Fruit fly (Drosophila melanogaster): ENCODE results near the gene Ip259.
A peak's percentile ranks its signal among the peaks of the same experiment; 100 is the strongest.

The Ip259 gene

dm6 chr2L:10426534-10427048 lies 18.4 kb downstream of the Ip259 start, which contains the start of the genes SmB and KdelR (continued):
- TF ChIP-seq oc (tag; optimal IDR thresholded peaks at IDR 0.05), result no peak
- no peak for TF ChIP-seq dmrt99B (tag; optimal IDR thresholded peaks at IDR 0.05)
- peak; percentile 65 for TF ChIP-seq CG17829 (tag; optimal IDR thresholded peaks at IDR 0.05)
- TF ChIP-seq CoRest (tag; optimal IDR thresholded peaks at IDR 0.05), result peak; percentile 16
- TF ChIP-seq CG7372 (GFP tag; IDR thresholded peaks at IDR 0.05), result no peak
- no peak for TF ChIP-seq Sry-β (GFP tag; optimal IDR thresholded peaks at IDR 0.05)
- TF ChIP-seq Meics (GFP tag; optimal IDR thresholded peaks at IDR 0.05), result no peak
- TF ChIP-seq pfk (GFP tag; optimal IDR thresholded peaks at IDR 0.05), result peak; percentile 25
- no peak for TF ChIP-seq Fer3 (tag; optimal IDR thresholded peaks at IDR 0.05)
- TF ChIP-seq NFAT (GFP tag; IDR thresholded peaks at IDR 0.05), result no peak
- no peak for TF ChIP-seq tap (tag; optimal IDR thresholded peaks at IDR 0.05)
- TF ChIP-seq CG43689 (GFP tag; IDR thresholded peaks at IDR 0.05), result no peak
- TF ChIP-seq Hr51 (GFP tag; optimal IDR thresholded peaks at IDR 0.05), result no peak
- no peak for TF ChIP-seq CG4854 (GFP tag; optimal IDR thresholded peaks at IDR 0.05)
- TF ChIP-seq Jarid2 (GFP tag; optimal IDR thresholded peaks at IDR 0.05), result no peak
- TF ChIP-seq Vsx1 (GFP tag; optimal IDR thresholded peaks at IDR 0.05), result peak; percentile 69
- TF ChIP-seq CG17612 (GFP tag; IDR thresholded peaks at IDR 0.05), result no peak
- TF ChIP-seq CG11456 (GFP tag; IDR thresholded peaks at IDR 0.05), result no peak
- TF ChIP-seq PHDP (tag; optimal IDR thresholded peaks at IDR 0.05), result peak; percentile 22
- no peak for TF ChIP-seq CG34376 (GFP tag; optimal IDR thresholded peaks at IDR 0.05)
- no peak for TF ChIP-seq wdn (GFP tag; IDR thresholded peaks at IDR 0.05)
- peak; percentile 91 for TF ChIP-seq Dll (GFP tag; IDR thresholded peaks at IDR 0.05; ENCODE audit: partially characterized antibody)
- peak; percentile 64; the same call in 2 of the 3 replicates for TF ChIP-seq Opbp (GFP tag; IDR thresholded peaks at IDR 0.05; ENCODE audit: partially characterized antibody)
- TF ChIP-seq CTCF (GFP tag; optimal IDR thresholded peaks at IDR 0.05), result no peak
- TF ChIP-seq CG2202 (tag; optimal IDR thresholded peaks at IDR 0.05), result no peak
- no peak for TF ChIP-seq run (tag; optimal IDR thresholded peaks at IDR 0.05)
- TF ChIP-seq Ptx1 (GFP tag; IDR thresholded peaks at IDR 0.05), result no peak
- no peak for TF ChIP-seq CG11696 (GFP tag; IDR thresholded peaks at IDR 0.05)
- TF ChIP-seq CG4730 (GFP tag; IDR thresholded peaks at IDR 0.05), result no peak
- TF ChIP-seq CG7745 (tag; optimal IDR thresholded peaks at IDR 0.05), result no peak
- TF ChIP-seq CG12391 (tag; optimal IDR thresholded peaks at IDR 0.05), result peak; percentile 59
- TF ChIP-seq crp (GFP tag; optimal IDR thresholded peaks at IDR 0.05), result peak in 1 of 2 experiments; percentile 54
- TF ChIP-seq Tbp (GFP tag; optimal IDR thresholded peaks at IDR 0.05), result no peak
- no peak for TF ChIP-seq cato (GFP tag; optimal IDR thresholded peaks at IDR 0.05; ENCODE audit: borderline replicate concordance)
- peak; percentile 40 for TF ChIP-seq nerfin-1 (tag; optimal IDR thresholded peaks at IDR 0.05)
- no peak for TF ChIP-seq CG17912 (GFP tag; optimal IDR thresholded peaks at IDR 0.05)
- TF ChIP-seq lola (GFP tag; optimal IDR thresholded peaks at IDR 0.05), result peak in 1 of 3 experiments; percentile 19
- peak in 1 of 2 experiments; percentile 13 for TF ChIP-seq dpn (GFP tag; optimal IDR thresholded peaks at IDR 0.05)
- TF ChIP-seq Lhr (GFP tag; optimal IDR thresholded peaks at IDR 0.05), result peak; percentile 56
- no peak for TF ChIP-seq croc (GFP tag; conservative IDR thresholded peaks at IDR 0.05)
- TF ChIP-seq MESR4 (GFP tag; optimal IDR thresholded peaks at IDR 0.05), result peak; percentile 92
- TF ChIP-seq gce (GFP tag; IDR thresholded peaks at IDR 0.05), result no peak
- TF ChIP-seq Deaf1 (tag; optimal IDR thresholded peaks at IDR 0.05), result no peak
- no peak for TF ChIP-seq sima (GFP tag; optimal IDR thresholded peaks at IDR 0.05)
- TF ChIP-seq ase (GFP tag; IDR thresholded peaks at IDR 0.05), result no peak
- no peak for TF ChIP-seq Pdp1 (GFP tag; optimal IDR thresholded peaks at IDR 0.05)
- peak; percentile 8 for TF ChIP-seq CG7271 (tag; optimal IDR thresholded peaks at IDR 0.05)
- TF ChIP-seq CG8944 (GFP tag; optimal IDR thresholded peaks at IDR 0.05), result no peak
- peak; percentile 89 for TF ChIP-seq Sry-δ (GFP tag; optimal IDR thresholded peaks at IDR 0.05)
- TF ChIP-seq HLHmδ (GFP tag; optimal IDR thresholded peaks at IDR 0.05), result no peak
